Worm (Caenorhabditis elegans) whole organism, young adult: ENCODE measurements around the gene lin-3.
A peak's percentile ranks its signal among the peaks of the same experiment; 100 is the strongest.

Experiments used
- B0035.1 ChIP-seq: sonication (generic microtip); optimal IDR thresholded peaks from 2 replicates; lab custom pipeline; 2016; ENCODE audit warnings: missing genetic modification characterization, mild to moderate bottlenecking, missing compliant biosample characterization, missing genotype, missing genetic modification reagents
- B0261.1 ChIP-seq: sonication (generic microtip); optimal IDR thresholded peaks from 2 replicates; lab custom pipeline; 2016; ENCODE audit warnings: mild to moderate bottlenecking, missing genetic modification characterization, moderate library complexity, missing compliant biosample characterization
- F37B4.10 ChIP-seq: fragments of 200-800 bp; sonication (Bioruptor generic); IDR thresholded peaks from 2 replicates; pipeline ENCODE4 v1.3.6; 2022; ENCODE audit warnings: missing genetic modification characterization, missing compliant biosample characterization
- Y53F4B.3 ChIP-seq: fragments of 200-800 bp; sonication (Bioruptor generic); IDR thresholded peaks from 2 replicates; pipeline ENCODE4 v1.3.6; 2022; ENCODE audit warnings: missing genetic modification reagents, missing genetic modification characterization, missing compliant biosample characterization
- Y67H2A.10 ChIP-seq: fragments of 200-800 bp; sonication (Bioruptor generic); conservative IDR thresholded peaks from 2 replicates; pipeline ENCODE4 v1.3.6; 2022; ENCODE audit warnings: missing genetic modification reagents, missing genetic modification characterization, missing compliant biosample characterization
- Y79H2A.3 ChIP-seq: fragments of 200-800 bp; sonication (Bioruptor generic); conservative IDR thresholded peaks from 2 replicates; pipeline ENCODE4 v1.3.6; 2022; ENCODE audit warnings: missing genetic modification reagents, missing genetic modification characterization, missing compliant biosample characterization
- ZK185.1 ChIP-seq: sonication (generic microtip); optimal IDR thresholded peaks from 2 replicates; lab custom pipeline; 2016; ENCODE audit warnings: mild to moderate bottlenecking, missing genetic modification characterization, missing compliant biosample characterization; ENCODE audit not compliant: poor library complexity, severe bottlenecking
- aptf-2 ChIP-seq: fragments of 200-800 bp; sonication (Bioruptor generic); conservative IDR thresholded peaks from 2 replicates; pipeline ENCODE4 v1.3.6; 2022; ENCODE audit warnings: missing genetic modification reagents, missing genetic modification characterization, missing compliant biosample characterization
- atf-7 ChIP-seq: sonication (generic microtip); optimal IDR thresholded peaks from 2 replicates; lab custom pipeline; 2017; ENCODE audit warnings: mild to moderate bottlenecking, missing genetic modification characterization, missing compliant biosample characterization
- athp-1 ChIP-seq: sonication (generic microtip); optimal IDR thresholded peaks from 2 replicates; lab custom pipeline; 2017; ENCODE audit warnings: mild to moderate bottlenecking, missing genetic modification characterization, missing compliant biosample characterization
- attf-6 ChIP-seq: fragments of 200-800 bp; sonication (Bioruptor generic); IDR thresholded peaks from 2 replicates; pipeline ENCODE4 v1.3.6; 2022; ENCODE audit warnings: missing genetic modification reagents, missing genetic modification characterization, missing compliant biosample characterization
- ceh-40 ChIP-seq: fragments of 200-800 bp; sonication (Bioruptor generic); IDR thresholded peaks from 2 replicates; pipeline ENCODE4 v1.3.6; 2022; ENCODE audit warnings: missing genetic modification characterization, missing compliant biosample characterization
- die-1 ChIP-seq: sonication (generic microtip); optimal IDR thresholded peaks from 2 replicates; lab custom pipeline; 2016; ENCODE audit warnings: missing genotype, mild to moderate bottlenecking, missing genetic modification characterization, missing compliant biosample characterization
- egl-44 ChIP-seq: fragments of 200-800 bp; sonication (Bioruptor generic); IDR thresholded peaks from 2 replicates; pipeline ENCODE4 v1.3.6; 2022; ENCODE audit warnings: missing genetic modification reagents, missing genetic modification characterization, missing compliant biosample characterization
- hmg-1.2 ChIP-seq: fragments of 200-800 bp; sonication (Bioruptor generic); IDR thresholded peaks from 2 replicates; pipeline ENCODE4 v1.3.6; 2022; ENCODE audit warnings: missing genetic modification reagents, missing genetic modification characterization, missing compliant biosample characterization
- hrde-1 ChIP-seq: sonication (generic microtip); optimal IDR thresholded peaks from 2 replicates; lab custom pipeline; 2016; ENCODE audit warnings: missing genetic modification characterization, mild to moderate bottlenecking, missing compliant biosample characterization, moderate library complexity, missing genotype, missing genetic modification reagents, borderline replicate concordance
- hsf-1 ChIP-seq: fragments of 200-800 bp; sonication (Bioruptor generic); IDR thresholded peaks from 2 replicates; pipeline ENCODE4 v1.3.6; 2022; ENCODE audit warnings: missing genetic modification reagents, missing genetic modification characterization, missing compliant biosample characterization
- let-526 ChIP-seq: fragments of 200-800 bp; sonication (Bioruptor generic); IDR thresholded peaks from 2 replicates; pipeline ENCODE4 v1.3.6; 2022; ENCODE audit warnings: missing genetic modification reagents, missing genetic modification characterization, missing compliant biosample characterization
- let-607 ChIP-seq, 2 experiments: fragments of 200-800 bp in 1 of 2; sonication (Bioruptor generic) in 1 of 2; sonication (generic microtip) in 1 of 2; optimal IDR thresholded peaks; 2 replicates each; lab custom pipeline; 2016 to 2018; ENCODE audit warnings: mild to moderate bottlenecking in 2 of 2, missing compliant biosample characterization in 2 of 2, missing genetic modification characterization in 2 of 2, moderate library complexity in 2 of 2, missing genotype in 1 of 2
- lin-26 ChIP-seq: fragments of 200-800 bp; sonication (Bioruptor generic); IDR thresholded peaks from 2 replicates; pipeline ENCODE4 v1.3.6; 2022; ENCODE audit warnings: missing genetic modification reagents, missing genetic modification characterization, missing compliant biosample characterization
- lin-54 ChIP-seq: fragments of 200-800 bp; sonication (Bioruptor generic); optimal IDR thresholded peaks from 2 replicates; lab custom pipeline; 2018; ENCODE audit warnings: mild to moderate bottlenecking, missing genetic modification characterization, missing compliant biosample characterization
- lsl-1 ChIP-seq: fragments of 200-800 bp; sonication (Bioruptor generic); optimal IDR thresholded peaks from 2 replicates; lab custom pipeline; 2018; ENCODE audit warnings: mild to moderate bottlenecking, missing genetic modification characterization, moderate library complexity, missing compliant biosample characterization
- lsy-27 ChIP-seq: sonication (generic microtip); optimal IDR thresholded peaks from 2 replicates; lab custom pipeline; 2017; ENCODE audit warnings: missing genetic modification characterization, mild to moderate bottlenecking, missing compliant biosample characterization, antibody characterized with exemption, missing genotype, borderline replicate concordance; ENCODE audit not compliant: insufficient read depth
- madf-8 ChIP-seq: fragments of 200-800 bp; sonication (Bioruptor generic); conservative IDR thresholded peaks from 2 replicates; pipeline ENCODE4 v1.3.6; 2022; ENCODE audit warnings: missing genetic modification reagents, missing genetic modification characterization, missing compliant biosample characterization
- mcd-1 ChIP-seq: fragments of 200-800 bp; sonication (Bioruptor generic); IDR thresholded peaks from 2 replicates; pipeline ENCODE4 v1.3.6; 2022; ENCODE audit warnings: missing genetic modification reagents, missing genetic modification characterization, missing compliant biosample characterization
- mel-28 ChIP-seq: sonication (generic microtip); optimal IDR thresholded peaks from 2 replicates; lab custom pipeline; 2016; ENCODE audit warnings: borderline replicate concordance, mild to moderate bottlenecking, missing genetic modification characterization, missing compliant biosample characterization
- mes-4 ChIP-seq: sonication (generic microtip); optimal IDR thresholded peaks from 2 replicates; lab custom pipeline; 2016; ENCODE audit warnings: missing genotype, missing genetic modification characterization, missing compliant biosample characterization
- nfyb-1 ChIP-seq: fragments of 200-800 bp; sonication (Bioruptor generic); IDR thresholded peaks from 2 replicates; pipeline ENCODE4 v1.3.6; 2022; ENCODE audit warnings: missing genetic modification reagents, missing genetic modification characterization, missing compliant biosample characterization
- pbrm-1 ChIP-seq: fragments of 200-800 bp; sonication (Bioruptor generic); IDR thresholded peaks from 2 replicates; pipeline ENCODE4 v1.3.6; 2022; ENCODE audit warnings: missing genetic modification reagents, missing genetic modification characterization, missing compliant biosample characterization
- sdz-38 ChIP-seq: sonication (generic microtip); optimal IDR thresholded peaks from 2 replicates; lab custom pipeline; 2016; ENCODE audit warnings: missing genotype, missing genetic modification characterization, missing compliant biosample characterization
- sea-2 ChIP-seq: fragments of 200-800 bp; sonication (Bioruptor generic); IDR thresholded peaks from 2 replicates; pipeline ENCODE4 v1.3.6; 2022; ENCODE audit warnings: missing genetic modification characterization, missing compliant biosample characterization
- snpc-1.1 ChIP-seq: sonication (generic microtip); optimal IDR thresholded peaks from 2 replicates; lab custom pipeline; 2017; ENCODE audit warnings: missing genetic modification characterization, mild to moderate bottlenecking, missing compliant biosample characterization, antibody characterized with exemption, moderate library complexity, missing genotype, missing genetic modification reagents; ENCODE audit not compliant: insufficient read depth
- snpc-3.4 ChIP-seq: sonication (generic microtip); optimal IDR thresholded peaks from 2 replicates; lab custom pipeline; 2017; ENCODE audit warnings: missing genetic modification characterization, mild to moderate bottlenecking, missing compliant biosample characterization, antibody characterized with exemption, moderate library complexity, missing genotype, missing genetic modification reagents
- unc-62 ChIP-seq: fragments of 150-350 bp; optimal IDR thresholded peaks from 2 replicates; lab custom pipeline; 2014; ENCODE audit warnings: missing biosample characterization, missing genetic modification reagents, missing genetic modification characterization
- ztf-22 ChIP-seq: fragments of 200-800 bp; sonication (Bioruptor generic); optimal IDR thresholded peaks from 2 replicates; lab custom pipeline; 2018; ENCODE audit warnings: mild to moderate bottlenecking, missing genetic modification characterization, moderate library complexity, missing compliant biosample characterization
- ztf-6 ChIP-seq: fragments of 200-800 bp; sonication (Bioruptor generic); IDR thresholded peaks from 2 replicates; pipeline ENCODE4 v1.3.6; 2022; ENCODE audit warnings: missing genetic modification reagents, missing genetic modification characterization, missing compliant biosample characterization

Gene lin-3

DNA sequence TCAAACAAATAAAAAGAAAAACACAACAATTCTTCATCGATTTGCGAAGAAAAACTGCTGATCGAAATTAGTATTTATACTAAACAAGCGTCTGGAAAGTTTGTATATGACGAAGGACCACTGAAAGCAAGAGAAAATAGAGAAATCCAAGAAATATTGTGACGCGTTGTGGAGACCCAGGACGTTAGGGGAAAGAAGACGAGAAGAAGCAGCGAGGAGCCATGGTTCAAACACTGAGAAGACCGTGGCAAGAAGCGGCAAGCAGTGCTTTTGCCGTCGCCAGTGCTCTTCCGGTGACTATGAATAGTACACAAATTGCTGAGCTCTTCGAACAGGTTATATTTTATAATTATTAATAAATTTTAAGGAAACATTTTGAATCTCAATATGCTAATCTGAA lies 15.4 kb upstream of the lin-3 start:
- peak; percentile 58; the same call in 1 of the 2 replicates for TF ChIP-seq hmg-1.2 (GFP tag; lab: Robert Waterston, UW)
- no peak for TF ChIP-seq B0261.1 (tag; lab: Kevin White, UChicago)

DNA sequence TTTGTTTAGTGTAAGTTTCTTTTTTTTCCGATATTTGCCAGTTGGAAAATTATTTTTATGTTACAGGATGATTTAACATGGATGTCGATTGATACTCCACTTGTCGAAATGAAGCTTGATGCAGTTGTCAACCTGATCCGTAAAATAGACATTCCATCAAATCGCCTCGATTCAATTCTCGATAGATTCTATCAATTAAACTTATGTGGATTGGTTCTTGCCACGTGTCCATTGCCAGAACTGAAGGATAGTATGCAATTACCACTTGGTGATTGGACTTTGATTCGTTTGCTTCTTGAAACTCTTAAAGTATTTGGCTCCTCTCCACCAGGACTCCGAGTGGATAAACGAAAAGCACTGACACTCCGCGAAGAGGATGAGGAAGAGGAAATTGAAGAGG lies 9.7 kb upstream of the lin-3 start:
- no peak for TF ChIP-seq egl-44 (GFP tag; lab: Robert Waterston, UW)
- no peak for TF ChIP-seq lsl-1 (GFP tag; lab: Kevin White, UChicago)
- TF ChIP-seq B0035.1 (tag; lab: Kevin White, UChicago) = no peak
- TF ChIP-seq unc-62 (GFP tag; lab: Kevin White, UChicago) = no peak
- TF ChIP-seq lsy-27 (tag; lab: Kevin White, UChicago) = no peak
- TF ChIP-seq lin-26 = no peak
- TF ChIP-seq die-1 (tag; lab: Kevin White, UChicago) = no peak
- no peak for TF ChIP-seq athp-1 (tag; lab: Kevin White, UChicago)
- no peak for TF ChIP-seq ztf-22 (GFP tag; lab: Kevin White, UChicago)
- TF ChIP-seq atf-7 (tag; lab: Kevin White, UChicago) = no peak
- TF ChIP-seq ztf-6 (GFP tag; lab: Robert Waterston, UW) = no peak
- TF ChIP-seq F37B4.10 (GFP tag; lab: Robert Waterston, UW) = no peak
- TF ChIP-seq aptf-2 = no peak
- TF ChIP-seq mel-28 (tag; lab: Kevin White, UChicago) = no peak
- TF ChIP-seq hsf-1 (GFP tag; lab: Robert Waterston, UW) = no peak
- TF ChIP-seq attf-6 (GFP tag; lab: Robert Waterston, UW) = no peak

DNA sequence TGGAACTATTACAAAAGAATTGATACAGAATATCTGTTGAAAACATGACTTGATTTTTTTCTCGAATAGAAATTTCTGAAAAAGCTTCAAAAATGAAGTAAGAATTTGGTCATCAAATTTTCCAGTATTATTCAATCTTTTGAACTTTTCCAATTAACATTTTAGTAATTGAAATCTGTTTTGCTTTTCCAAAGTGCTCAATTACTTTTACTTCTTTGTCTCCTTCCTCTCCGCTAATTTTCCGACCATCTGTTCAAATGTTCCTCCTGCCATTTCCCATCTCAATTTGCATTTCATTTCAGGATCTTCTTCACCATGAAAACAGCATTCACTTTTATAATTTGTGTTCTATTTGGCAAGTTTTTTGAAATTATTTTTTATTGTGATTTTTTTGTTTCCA lies 5.2 kb upstream of the lin-3 start, which contains the start of gene F36H1.11:
Gene F36H1.11, plus strand, starts transcription at position 301 of the 400 bp plus-strand sequence.
- TF ChIP-seq sdz-38 (tag; lab: Kevin White, UChicago) = no peak

DNA sequence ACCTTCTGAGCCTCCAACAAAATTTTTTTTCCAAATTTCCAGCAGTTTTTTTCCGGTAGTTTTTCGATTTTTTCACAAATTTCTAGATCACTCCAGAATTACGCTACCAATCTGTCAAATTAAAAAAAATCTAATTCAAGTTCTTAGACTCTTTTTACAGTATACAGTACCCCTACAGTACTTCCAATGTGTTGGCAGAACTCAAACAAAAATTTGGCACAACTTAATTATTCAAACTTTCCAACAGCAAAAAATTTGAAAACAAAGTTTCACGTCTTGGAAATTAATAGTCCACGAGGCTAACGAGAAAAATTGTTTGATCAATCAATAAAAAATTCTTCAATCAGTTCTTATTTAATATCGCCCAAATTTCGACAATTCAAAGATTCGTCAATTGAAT lies 4.3 kb upstream of the lin-3 start, which contains the start of gene F36H1.3:
Gene F36H1.3, plus strand, starts transcription at position 323 of the 400 bp plus-strand sequence.
- TF ChIP-seq F37B4.10 (GFP tag; lab: Robert Waterston, UW) (no peak), hrde-1 (tag; lab: Kevin White, UChicago) (no peak), mcd-1 (GFP tag; lab: Robert Waterston, UW) (no peak), Y53F4B.3 (GFP tag; lab: Robert Waterston, UW) (no peak), let-607 (tag; optimal IDR thresholded peaks at IDR 0.05; lab: Kevin White, UChicago) (no peak), pbrm-1 (GFP tag; lab: Robert Waterston, UW) (no peak), lsy-27 (tag; lab: Kevin White, UChicago) (no peak), unc-62 (GFP tag; lab: Kevin White, UChicago) (no peak), snpc-1.1 (tag; lab: Kevin White, UChicago) (no peak), mes-4 (tag; lab: Kevin White, UChicago) (no peak), nfyb-1 (GFP tag; lab: Robert Waterston, UW) (no peak), ztf-6 (GFP tag; lab: Robert Waterston, UW) (no peak), lin-54 (GFP tag; lab: Kevin White, UChicago) (no peak)

DNA sequence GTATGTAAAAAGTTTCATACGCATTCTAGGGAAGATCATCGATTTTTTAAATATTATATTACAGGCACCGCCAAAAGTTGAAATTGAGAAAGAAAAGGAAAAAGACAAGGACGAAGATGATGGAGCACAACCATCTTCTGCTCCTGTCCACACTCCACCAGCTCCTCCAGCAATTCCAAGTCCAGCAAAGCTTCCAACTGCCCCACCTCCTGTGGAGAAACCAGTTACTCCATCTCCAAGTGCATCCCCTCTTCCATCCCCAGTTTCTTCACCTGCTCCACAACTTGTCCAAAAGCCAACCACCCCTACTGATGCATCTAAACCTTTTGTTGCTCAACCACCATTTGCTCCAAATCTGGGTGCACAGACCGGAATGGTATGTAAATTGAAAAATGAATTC lies 2.1 kb upstream of the lin-3 start:
- TF ChIP-seq sea-2 = no peak
- TF ChIP-seq Y79H2A.3 (GFP tag; lab: Robert Waterston, UW) = no peak
- no peak for TF ChIP-seq ZK185.1
- no peak for TF ChIP-seq ceh-40 (GFP tag; lab: Robert Waterston, UW)
- TF ChIP-seq snpc-3.4 (tag; lab: Kevin White, UChicago) = no peak
- no peak for TF ChIP-seq madf-8
- TF ChIP-seq hsf-1 (GFP tag; lab: Robert Waterston, UW) = no peak
- no peak for TF ChIP-seq egl-44 (GFP tag; lab: Robert Waterston, UW)
- no peak for TF ChIP-seq let-526
- no peak for TF ChIP-seq aptf-2
- no peak for TF ChIP-seq Y67H2A.10
